Worm (Caenorhabditis elegans) whole organism, late embryonic: Measurements from ENCODE around the gene F21H7.12.

Experiments
- ceh-9 ChIP-seq: sonication (generic microtip); optimal IDR thresholded peaks from 2 replicates; lab custom pipeline; 2016; ENCODE audit warnings: mild to moderate bottlenecking, missing genetic modification characterization, inconsistent platforms, missing compliant biosample characterization
- pros-1 ChIP-seq: fragments of 150-350 bp; optimal IDR thresholded peaks from 2 replicates; lab custom pipeline; 2014; ENCODE audit warnings: missing biosample characterization, missing genetic modification reagents, missing genetic modification characterization
- syd-9 ChIP-seq: sonication (generic microtip); optimal IDR thresholded peaks from 2 replicates; lab custom pipeline; 2016; ENCODE audit warnings: mild to moderate bottlenecking, missing genetic modification characterization, moderate library complexity, missing compliant biosample characterization

ce11 chrV:16271121-16271520 lies 41.2 kb downstream of the F21H7.12 start, which contains the start of gene T13F3.6:
- no peak for TF ChIP-seq syd-9 (tag; lab: Kevin White, UChicago)
- no peak for TF ChIP-seq ceh-9 (tag; lab: Kevin White, UChicago)
- TF ChIP-seq pros-1: no peak
